Fruit fly (Drosophila melanogaster): Measurements from ENCODE around the gene dpr4.

dm6 chr3R:11553845-11554244 lies 11.1 kb upstream of the dpr4 start, which contains the start of gene CG14708:
- TF ChIP-seq CG8478 (optimal IDR thresholded peaks at IDR 0.05) (no peak), CTCF (optimal IDR thresholded peaks at IDR 0.05) (no peak)
